Fruit fly (Drosophila melanogaster) whole organism, wandering third instar larva: ENCODE results near the gene CG8837.

Experiments used
- CG9705 ChIP-seq: fragments of 200-800 bp; sonication (Bioruptor generic); optimal IDR thresholded peaks from 2 replicates; lab custom pipeline; 2018; ENCODE audit warnings: missing biosample characterization, mild to moderate bottlenecking, missing genetic modification characterization
- GATAd ChIP-seq: sonication (Bioruptor generic); optimal IDR thresholded peaks from 2 replicates; lab custom pipeline; 2016; ENCODE audit warnings: missing biosample characterization, missing genetic modification characterization
- HLH106 ChIP-seq: fragments of 200-800 bp; optimal IDR thresholded peaks from 3 replicates; lab custom pipeline; 2019; ENCODE audit warnings: missing biosample characterization, mild to moderate bottlenecking, missing genetic modification characterization, moderate library complexity
- Hr78 ChIP-seq: fragments of >200 bp; optimal IDR thresholded peaks from 2 replicates; lab custom pipeline; 2017; ENCODE audit warnings: missing biosample characterization, missing genetic modification characterization
- OdsH ChIP-seq: fragments of 200-800 bp; sonication (Bioruptor generic); optimal IDR thresholded peaks from 2 replicates; lab custom pipeline; 2016; ENCODE audit warnings: missing biosample characterization, mild to moderate bottlenecking, missing genetic modification characterization
- Sp1 ChIP-seq: fragments of 200-800 bp; sonication (Bioruptor generic); optimal IDR thresholded peaks from 3 replicates; lab custom pipeline; 2019; ENCODE audit warnings: missing biosample characterization, mild to moderate bottlenecking, missing genetic modification characterization, moderate library complexity
- brk ChIP-seq: fragments of 200-800 bp; sonication (Bioruptor generic); optimal IDR thresholded peaks from 2 replicates; lab custom pipeline; 2016; ENCODE audit warnings: missing biosample characterization, mild to moderate bottlenecking, missing genetic modification characterization
- dl ChIP-seq, 2 experiments: fragments of 175-275, 200-275 bp in 1 of 2; fragments of 200-275 bp in 1 of 2; sonication (Bioruptor generic); optimal IDR thresholded peaks; lab custom pipeline; 2018; ENCODE audit warnings: mild to moderate bottlenecking in 2 of 2, missing biosample characterization in 2 of 2, missing genetic modification characterization in 2 of 2, moderate library complexity in 2 of 2; ENCODE audit not compliant: partially characterized antibody in 2 of 2, insufficient read depth in 1 of 2
- lola ChIP-seq: fragments of >200 bp; optimal IDR thresholded peaks from 2 replicates; lab custom pipeline; 2017; ENCODE audit warnings: missing biosample characterization, missing genetic modification characterization
- pan ChIP-seq: fragments of >200 bp; optimal IDR thresholded peaks from 2 replicates; lab custom pipeline; 2017
- psq ChIP-seq: fragments of 200-800 bp; sonication (Bioruptor generic); optimal IDR thresholded peaks from 3 replicates; lab custom pipeline; 2017; ENCODE audit warnings: missing biosample characterization, mild to moderate bottlenecking, missing genetic modification characterization, moderate library complexity
- sage ChIP-seq: fragments of 200-800 bp; sonication (Bioruptor generic); optimal IDR thresholded peaks from 2 replicates; lab custom pipeline; 2016; ENCODE audit warnings: missing biosample characterization, mild to moderate bottlenecking, missing genetic modification characterization
- usp ChIP-seq: fragments of >200 bp; optimal IDR thresholded peaks from 2 replicates; lab custom pipeline; 2017; ENCODE audit warnings: missing biosample characterization, missing genetic modification characterization

- TF ChIP-seq sage (no peak), psq (no peak), Hr78 (GFP tag; lab: Kevin White, UChicago) (no peak), CG9705 (GFP tag; lab: Kevin White, UChicago) (no peak), Sp1 (GFP tag; lab: Kevin White, UChicago) (no peak), brk (GFP tag; lab: Kevin White, UChicago) (no peak), OdsH (peak; percentile 26), dl (GFP tag; optimal IDR thresholded peaks at IDR 0.05; lab: Kevin White, UChicago; ENCODE audit: insufficient read depth in 1 of 2, partially characterized antibody in 2 of 2) (no peak), usp (GFP tag; lab: Kevin White, UChicago) (no peak), pan (lab: Kevin White, UChicago) (no peak), GATAd (GFP tag; lab: Kevin White, UChicago) (no peak), HLH106 (tag; lab: Kevin White, UChicago) (no peak), lola (GFP tag; lab: Kevin White, UChicago) (no peak)
These were observed 14.9 kb upstream of the CG8837 start for dm6 chr2L:3304831-3305828.
